Worm (Caenorhabditis elegans) whole organism, young adult: ENCODE measurements around the gene mcat-1.

Experiments
- B0035.1 ChIP-seq: sonication (generic microtip); optimal IDR thresholded peaks from 2 replicates; lab custom pipeline; 2016; ENCODE audit warnings: missing genetic modification characterization, mild to moderate bottlenecking, missing compliant biosample characterization, missing genotype, missing genetic modification reagents
- F37B4.10 ChIP-seq: fragments of 200-800 bp; sonication (Bioruptor generic); IDR thresholded peaks from 2 replicates; pipeline ENCODE4 v1.3.6; 2022; ENCODE audit warnings: missing genetic modification characterization, missing compliant biosample characterization
- F57A8.1 ChIP-seq: fragments of 200-800 bp; sonication (Bioruptor generic); optimal IDR thresholded peaks from 2 replicates; lab custom pipeline; 2018; ENCODE audit warnings: mild to moderate bottlenecking, missing genetic modification characterization, moderate library complexity, missing compliant biosample characterization
- K11D2.4 ChIP-seq: fragments of 200-800 bp; sonication (Bioruptor generic); IDR thresholded peaks from 2 replicates; pipeline ENCODE4 v1.3.6; 2022; ENCODE audit warnings: missing genetic modification reagents, missing genetic modification characterization, missing compliant biosample characterization
- T26A5.8 ChIP-seq: sonication (generic microtip); optimal IDR thresholded peaks from 2 replicates; lab custom pipeline; 2016; ENCODE audit warnings: missing genetic modification characterization, missing compliant biosample characterization
- Y53F4B.3 ChIP-seq: fragments of 200-800 bp; sonication (Bioruptor generic); IDR thresholded peaks from 2 replicates; pipeline ENCODE4 v1.3.6; 2022; ENCODE audit warnings: missing genetic modification reagents, missing genetic modification characterization, missing compliant biosample characterization
- Y53G8AR.9 ChIP-seq: fragments of 200-800 bp; sonication (Bioruptor generic); conservative IDR thresholded peaks from 2 replicates; pipeline ENCODE4 v1.3.6; 2022; ENCODE audit warnings: missing genetic modification reagents, missing genetic modification characterization, missing compliant biosample characterization
- Y67H2A.10 ChIP-seq: fragments of 200-800 bp; sonication (Bioruptor generic); conservative IDR thresholded peaks from 2 replicates; pipeline ENCODE4 v1.3.6; 2022; ENCODE audit warnings: missing genetic modification reagents, missing genetic modification characterization, missing compliant biosample characterization
- ama-1 ChIP-seq, 3 experiments: fragments of 150-350 bp in 1 of 3; sonication (generic microtip) in 2 of 3; optimal IDR thresholded peaks; 2 replicates each; lab custom pipeline; 2014 to 2018; ENCODE audit warnings: missing biosample characterization in 2 of 3, missing genetic modification characterization in 2 of 3, missing genetic modification reagents in 2 of 3
- atf-7 ChIP-seq: sonication (generic microtip); optimal IDR thresholded peaks from 2 replicates; lab custom pipeline; 2017; ENCODE audit warnings: mild to moderate bottlenecking, missing genetic modification characterization, missing compliant biosample characterization
- attf-5 ChIP-seq: fragments of 200-800 bp; sonication (Bioruptor generic); optimal IDR thresholded peaks from 2 replicates; lab custom pipeline; 2018; ENCODE audit warnings: mild to moderate bottlenecking, missing genetic modification characterization, missing compliant biosample characterization
- cebp-1 ChIP-seq, 2 experiments: fragments of 200-800 bp in 1 of 2; sonication (Bioruptor generic) in 1 of 2; sonication (generic microtip) in 1 of 2; IDR thresholded peaks in 1 of 2; optimal IDR thresholded peaks in 1 of 2; 2 replicates each; pipeline versions ENCODE4 v1.3.6 to Lab custom; 2017 to 2022; ENCODE audit warnings: missing compliant biosample characterization in 2 of 2, missing genetic modification characterization in 2 of 2, mild to moderate bottlenecking in 1 of 2, missing genetic modification reagents in 1 of 2, moderate library complexity in 1 of 2
- chd-7 ChIP-seq: sonication (generic microtip); optimal IDR thresholded peaks from 2 replicates; lab custom pipeline; 2016; ENCODE audit warnings: mild to moderate bottlenecking, missing genetic modification characterization, moderate library complexity, missing compliant biosample characterization
- dox-1 ChIP-seq: fragments of 200-800 bp; sonication (Bioruptor generic); IDR thresholded peaks from 2 replicates; pipeline ENCODE4 v1.3.6; 2022; ENCODE audit warnings: missing genetic modification reagents, missing genetic modification characterization, missing compliant biosample characterization
- dpl-1 ChIP-seq: fragments of 150-350 bp; optimal IDR thresholded peaks from 2 replicates; lab custom pipeline; 2014; ENCODE audit warnings: missing biosample characterization, missing genetic modification reagents, missing genetic modification characterization
- efl-1 ChIP-seq: fragments of 150-350 bp; optimal IDR thresholded peaks from 2 replicates; lab custom pipeline; 2014; ENCODE audit warnings: missing biosample characterization, missing genetic modification reagents, missing genetic modification characterization
- ekl-4 ChIP-seq: fragments of 200-800 bp; sonication (Bioruptor generic); IDR thresholded peaks from 2 replicates; pipeline ENCODE4 v1.3.6; 2022; ENCODE audit warnings: missing genetic modification reagents, missing genetic modification characterization, missing compliant biosample characterization
- fkh-3 ChIP-seq: sonication (generic microtip); optimal IDR thresholded peaks from 2 replicates; lab custom pipeline; 2016; ENCODE audit warnings: mild to moderate bottlenecking, missing genetic modification characterization, missing compliant biosample characterization
- him-1 ChIP-seq: sonication (generic microtip); optimal IDR thresholded peaks from 2 replicates; lab custom pipeline; 2016; ENCODE audit warnings: missing genotype, missing genetic modification reagents, missing genetic modification characterization, missing compliant biosample characterization
- lin-40 ChIP-seq: sonication (generic microtip); optimal IDR thresholded peaks from 2 replicates; lab custom pipeline; 2016; ENCODE audit warnings: missing genetic modification characterization, mild to moderate bottlenecking, missing compliant biosample characterization, missing genotype, missing genetic modification reagents
- lsl-1 ChIP-seq: fragments of 200-800 bp; sonication (Bioruptor generic); optimal IDR thresholded peaks from 2 replicates; lab custom pipeline; 2018; ENCODE audit warnings: mild to moderate bottlenecking, missing genetic modification characterization, moderate library complexity, missing compliant biosample characterization
- lsy-27 ChIP-seq: sonication (generic microtip); optimal IDR thresholded peaks from 2 replicates; lab custom pipeline; 2017; ENCODE audit warnings: missing genetic modification characterization, mild to moderate bottlenecking, missing compliant biosample characterization, antibody characterized with exemption, missing genotype, borderline replicate concordance; ENCODE audit not compliant: insufficient read depth
- madf-3 ChIP-seq: fragments of 200-800 bp; sonication (Bioruptor generic); IDR thresholded peaks from 2 replicates; pipeline ENCODE4 v1.3.6; 2022; ENCODE audit warnings: missing genetic modification reagents, missing genetic modification characterization, missing compliant biosample characterization
- madf-6 ChIP-seq: fragments of 200-800 bp; sonication (Bioruptor generic); IDR thresholded peaks from 2 replicates; pipeline ENCODE4 v1.3.6; 2022; ENCODE audit warnings: missing genetic modification reagents, missing genetic modification characterization, missing compliant biosample characterization
- mes-4 ChIP-seq: sonication (generic microtip); optimal IDR thresholded peaks from 2 replicates; lab custom pipeline; 2016; ENCODE audit warnings: missing genotype, missing genetic modification characterization, missing compliant biosample characterization
- nfya-2 ChIP-seq: fragments of 200-800 bp; sonication (Bioruptor generic); IDR thresholded peaks from 2 replicates; pipeline ENCODE4 v1.3.6; 2022; ENCODE audit warnings: missing genetic modification reagents, missing genetic modification characterization, missing compliant biosample characterization
- nhr-80 ChIP-seq: sonication (generic microtip); optimal IDR thresholded peaks from 2 replicates; lab custom pipeline; 2016; ENCODE audit warnings: missing genetic modification characterization, missing compliant biosample characterization
- nhr-90 ChIP-seq: sonication (generic microtip); optimal IDR thresholded peaks from 2 replicates; lab custom pipeline; 2016; ENCODE audit warnings: missing genotype, mild to moderate bottlenecking, missing genetic modification characterization, missing compliant biosample characterization
- pha-4 ChIP-seq: fragments of 150-350 bp; sonication (generic microtip); optimal IDR thresholded peaks from 2 replicates; lab custom pipeline; 2014; ENCODE audit warnings: missing biosample characterization, missing genetic modification reagents, missing genetic modification characterization
- rec-8 ChIP-seq, 2 experiments: sonication (generic microtip); optimal IDR thresholded peaks; 2 replicates each; lab custom pipeline; 2016; ENCODE audit warnings: mild to moderate bottlenecking in 2 of 2, missing genetic modification characterization in 2 of 2, missing genetic modification reagents in 2 of 2, missing genotype in 2 of 2, missing biosample characterization in 1 of 2, missing compliant biosample characterization in 1 of 2, moderate library complexity in 1 of 2
- snpc-1.1 ChIP-seq: sonication (generic microtip); optimal IDR thresholded peaks from 2 replicates; lab custom pipeline; 2017; ENCODE audit warnings: missing genetic modification characterization, mild to moderate bottlenecking, missing compliant biosample characterization, antibody characterized with exemption, moderate library complexity, missing genotype, missing genetic modification reagents; ENCODE audit not compliant: insufficient read depth
- snpc-1.3 ChIP-seq: sonication (generic microtip); optimal IDR thresholded peaks from 2 replicates; lab custom pipeline; 2017; ENCODE audit warnings: missing genetic modification characterization, mild to moderate bottlenecking, missing compliant biosample characterization, antibody characterized with exemption, moderate library complexity, missing genotype, missing genetic modification reagents; ENCODE audit not compliant: insufficient read depth
- snpc-3.4 ChIP-seq: sonication (generic microtip); optimal IDR thresholded peaks from 2 replicates; lab custom pipeline; 2017; ENCODE audit warnings: missing genetic modification characterization, mild to moderate bottlenecking, missing compliant biosample characterization, antibody characterized with exemption, moderate library complexity, missing genotype, missing genetic modification reagents
- tbx-9 ChIP-seq: sonication (generic microtip); optimal IDR thresholded peaks from 2 replicates; lab custom pipeline; 2016; ENCODE audit warnings: borderline replicate concordance, missing genetic modification characterization, inconsistent platforms, missing compliant biosample characterization
- xnd-1 ChIP-seq: sonication (generic microtip); optimal IDR thresholded peaks from 2 replicates; lab custom pipeline; 2016; ENCODE audit warnings: missing genotype, missing genetic modification reagents, missing genetic modification characterization, missing compliant biosample characterization
- ztf-25 ChIP-seq: fragments of 200-800 bp; sonication (Bioruptor generic); IDR thresholded peaks from 2 replicates; pipeline ENCODE4 v1.3.6; 2022; ENCODE audit warnings: missing genetic modification reagents, missing genetic modification characterization, missing compliant biosample characterization

Gene mcat-1

DNA sequence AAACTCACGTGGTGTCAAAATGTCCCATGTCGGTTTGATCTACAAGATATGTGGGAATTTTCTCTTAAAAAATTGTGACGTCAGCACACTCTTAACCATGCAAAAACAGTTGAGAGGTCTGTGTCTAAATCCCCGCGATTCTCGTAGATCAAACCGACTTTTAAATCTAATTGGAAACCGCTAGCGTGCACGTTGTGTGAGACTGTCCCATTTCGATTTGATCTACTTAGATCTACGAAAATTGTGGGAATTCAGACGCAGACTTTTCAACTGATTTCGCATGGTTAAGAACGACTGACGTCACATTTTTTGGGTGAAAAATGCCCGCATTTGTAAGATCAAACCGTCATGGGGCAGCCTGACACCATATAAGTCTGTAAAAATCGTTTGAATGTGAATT is 33.4 kb downstream of the mcat-1 start (continued):
- TF ChIP-seq cebp-1 (GFP tag; IDR thresholded peaks at IDR 0.05; lab: Robert Waterston, UW) = no peak
- no peak for TF ChIP-seq cebp-1 (tag; optimal IDR thresholded peaks at IDR 0.05; lab: Kevin White, UChicago)
- no peak for TF ChIP-seq Y53F4B.3
- no peak for TF ChIP-seq tbx-9
- no peak for TF ChIP-seq B0035.1 (tag; lab: Kevin White, UChicago)
- TF ChIP-seq dpl-1 = peak; percentile 16
- no peak for TF ChIP-seq F37B4.10 (GFP tag; lab: Robert Waterston, UW)
- peak; percentile 66 for TF ChIP-seq madf-6 (GFP tag; lab: Robert Waterston, UW)
- TF ChIP-seq pha-4 (tag; lab: Kevin White, UChicago) = no peak
- TF ChIP-seq mes-4 (tag; lab: Kevin White, UChicago) = no peak
- no peak for TF ChIP-seq nfya-2 (GFP tag; lab: Robert Waterston, UW)
- no peak for TF ChIP-seq K11D2.4 (GFP tag; lab: Robert Waterston, UW)
- TF ChIP-seq madf-3 (GFP tag; lab: Robert Waterston, UW) = no peak
- TF ChIP-seq snpc-3.4 = no peak
- TF ChIP-seq F57A8.1 (GFP tag; lab: Kevin White, UChicago) = no peak
- TF ChIP-seq ekl-4 = 0 out of 2 replicates have a peak, but pooled peaks have one; percentile 45
- no peak for TF ChIP-seq snpc-1.3
- peak; percentile 17 for TF ChIP-seq xnd-1

DNA sequence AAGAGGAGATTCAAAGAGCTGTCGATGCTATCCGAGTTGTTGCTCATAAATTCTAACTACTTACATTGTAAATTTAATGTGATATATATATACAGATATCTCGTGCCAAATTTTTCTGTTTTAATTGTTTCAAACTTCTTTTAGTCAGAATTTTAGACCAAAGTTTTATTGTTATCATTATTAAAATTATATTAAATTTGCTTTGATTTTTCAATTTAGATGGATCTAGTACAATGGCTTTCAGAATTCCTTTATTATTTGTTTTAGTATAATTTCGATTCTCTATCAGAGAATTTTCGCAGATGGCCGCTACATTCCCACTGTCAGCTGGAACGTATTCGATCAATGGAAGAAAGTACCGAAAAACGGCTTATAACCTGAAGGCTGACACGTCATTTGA is 33.9 kb downstream of the mcat-1 start, which contains the start of gene ascc-1:
ascc-1 (plus strand) TSS at position 301 of the 400 bp plus-strand sequence.
- no peak for TF ChIP-seq efl-1 (GFP tag; lab: Kevin White, UChicago)
- TF ChIP-seq snpc-3.4 = no peak
- TF ChIP-seq, all 124 proteins: peak for 0

- TF ChIP-seq nhr-90 (no peak), chd-7 (tag; lab: Kevin White, UChicago) (no peak), lsy-27 (no peak), T26A5.8 (no peak), Y53G8AR.9 (GFP tag; lab: Robert Waterston, UW) (no peak), atf-7 (tag; lab: Kevin White, UChicago) (no peak), ama-1 (optimal IDR thresholded peaks at IDR 0.05; lab: Kevin White, UChicago) (no peak), ama-1 (GFP tag; optimal IDR thresholded peaks at IDR 0.05; lab: Kevin White, UChicago) (no peak), ztf-25 (GFP tag; lab: Robert Waterston, UW) (no peak), snpc-3.4 (no peak), rec-8 (tag; optimal IDR thresholded peaks at IDR 0.05; lab: Kevin White, UChicago) (no peak), Y67H2A.10 (GFP tag; lab: Robert Waterston, UW) (no peak), lin-40 (tag; lab: Kevin White, UChicago) (no peak)
These were observed 36.1 kb downstream of the mcat-1 start, which contains the start of gene tre-5 for ce11 chrII:55204-55603. Gene tre-5 (minus strand): TSS chrII:55304.

- TF ChIP-seq lsl-1 = no peak
- 0 out of 2 replicates have a peak, but pooled peaks have one; percentile 23 for TF ChIP-seq madf-6 (GFP tag; lab: Robert Waterston, UW)
These were observed 40.0 kb downstream of the mcat-1 start, which contains the start of gene sptl-1 for ce11 chrII:51352-51751. Gene sptl-1 (plus strand): TSS chrII:51652.

DNA sequence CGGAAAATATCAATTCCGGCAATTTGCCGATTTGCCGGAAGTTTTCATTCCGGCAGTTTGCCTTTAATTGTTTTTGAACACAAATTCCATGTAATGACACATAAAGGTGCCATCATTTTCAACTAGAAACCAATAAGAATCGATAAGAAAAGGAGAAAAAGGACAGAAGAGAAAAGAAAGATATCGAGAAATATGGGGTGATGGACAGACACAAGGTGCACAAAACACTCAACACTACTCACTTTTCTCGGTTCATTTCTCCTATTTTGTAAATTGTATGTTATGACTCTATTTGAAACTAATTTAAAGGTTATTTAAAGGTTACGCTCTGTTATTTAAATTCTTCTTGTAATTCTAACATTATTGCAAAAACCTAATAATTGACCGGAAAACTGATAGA is 40.5 kb downstream of the mcat-1 start:
- TF ChIP-seq him-1 (tag; lab: Kevin White, UChicago) (no peak), snpc-1.1 (tag; lab: Kevin White, UChicago) (no peak), attf-5 (GFP tag; lab: Kevin White, UChicago) (peak; percentile 32), dpl-1 (no peak), fkh-3 (tag; lab: Kevin White, UChicago) (no peak), dox-1 (no peak), nhr-80 (tag; lab: Kevin White, UChicago) (peak; percentile 35)
